Fruit fly (Drosophila melanogaster): ENCODE results near the gene Pus10.
A peak's percentile ranks its signal among the peaks of the same experiment; 100 is the strongest.

The Pus10 gene

DNA sequence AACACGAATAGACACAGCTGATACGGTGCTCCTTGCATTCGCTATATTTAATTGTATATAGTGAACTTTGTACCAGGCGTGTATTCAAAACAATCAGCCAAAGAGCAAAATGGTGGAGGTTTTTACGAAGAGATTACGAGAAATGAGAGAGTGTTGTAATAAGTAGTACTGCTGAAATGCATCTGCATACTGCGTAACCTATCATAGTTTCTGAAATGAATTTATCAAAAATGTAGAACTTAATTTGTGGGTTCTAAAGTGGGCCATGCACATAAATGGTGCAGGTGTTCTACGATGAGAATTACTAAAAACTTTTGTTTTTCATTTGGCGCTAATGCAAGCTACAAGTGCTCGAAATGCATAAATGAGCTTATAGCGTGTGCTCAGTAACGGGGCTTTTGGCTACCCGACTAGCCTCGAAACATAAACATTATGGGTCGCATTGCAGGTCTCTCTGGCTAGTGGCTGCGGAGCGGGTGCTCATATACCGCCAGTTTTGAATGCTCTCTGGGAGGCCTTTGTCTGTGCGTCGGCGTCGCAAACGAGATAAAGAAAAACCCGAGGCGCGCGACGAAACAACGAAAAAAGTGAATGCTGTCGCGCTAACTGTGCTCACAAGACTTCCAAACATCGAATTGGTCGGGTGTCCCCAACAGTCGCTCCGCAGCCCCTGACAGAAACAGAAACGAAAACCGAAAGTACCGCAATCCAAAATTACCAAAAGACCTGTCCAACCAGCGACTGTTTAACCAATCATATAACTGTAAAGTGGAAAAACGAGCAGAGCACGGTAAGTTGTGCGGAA, 23.4 kb downstream of the Pus10 start, which contains the start of gene Gs1 (continued):
- peak; percentile 36 for TF ChIP-seq yki (optimal IDR thresholded peaks at IDR 0.05)
- no peak for TF ChIP-seq Taf1 (GFP tag; IDR thresholded peaks at IDR 0.05)
- TF ChIP-seq ttk (GFP tag; IDR thresholded peaks at IDR 0.05) = peak; percentile 34; the same call in 1 of the 2 replicates
- peak; percentile 74; the same call in 2 of the 3 replicates for TF ChIP-seq so (GFP tag; IDR thresholded peaks at IDR 0.05)
- TF ChIP-seq CG34224 (GFP tag; IDR thresholded peaks at IDR 0.05; ENCODE audit: partially characterized antibody) = peak; percentile 68; the same call in 2 of the 3 replicates
- no peak for TF ChIP-seq CG12236 (GFP tag; optimal IDR thresholded peaks at IDR 0.05)
- TF ChIP-seq kay (GFP tag; optimal IDR thresholded peaks at IDR 0.05) = no peak
- no peak for TF ChIP-seq Fer2 (tag; optimal IDR thresholded peaks at IDR 0.05)
- no peak; the same call in 2 of the 3 replicates for TF ChIP-seq tgo (GFP tag; IDR thresholded peaks at IDR 0.05)
- no peak for TF ChIP-seq CG17328 (GFP tag; IDR thresholded peaks at IDR 0.05)
- no peak for TF ChIP-seq schlank (tag; optimal IDR thresholded peaks at IDR 0.05)
- TF ChIP-seq CG6175 (GFP tag; IDR thresholded peaks at IDR 0.05) = peak; percentile 96
- TF ChIP-seq CG17361 (GFP tag; IDR thresholded peaks at IDR 0.05) = no peak
- peak; percentile 6 for TF ChIP-seq CG7839 (tag; optimal IDR thresholded peaks at IDR 0.05)
- TF ChIP-seq ara (GFP tag; IDR thresholded peaks at IDR 0.05) = no peak
- no peak for TF ChIP-seq CG13123 (GFP tag; optimal IDR thresholded peaks at IDR 0.05)
- TF ChIP-seq CG15514 (GFP tag; optimal IDR thresholded peaks at IDR 0.05) = peak; percentile 44
- no peak for TF ChIP-seq inv (GFP tag; IDR thresholded peaks at IDR 0.05; ENCODE audit: partially characterized antibody)
- TF ChIP-seq dmrt99B (tag; optimal IDR thresholded peaks at IDR 0.05) = peak; percentile 33
- TF ChIP-seq bcd (GFP tag; optimal IDR thresholded peaks at IDR 0.05) = no peak
- TF ChIP-seq her (GFP tag; optimal IDR thresholded peaks at IDR 0.05) = peak; percentile 30
- peak; percentile 49 for TF ChIP-seq MESR4 (GFP tag; optimal IDR thresholded peaks at IDR 0.05)
- no peak for TF ChIP-seq CG17912 (GFP tag; optimal IDR thresholded peaks at IDR 0.05)
- no peak for TF ChIP-seq HLH54F (GFP tag; optimal IDR thresholded peaks at IDR 0.05)
- peak; percentile 57 for TF ChIP-seq pros (GFP tag; optimal IDR thresholded peaks at IDR 0.05)
- no peak for TF ChIP-seq Tbp (GFP tag; optimal IDR thresholded peaks at IDR 0.05)
- TF ChIP-seq Kr (GFP tag; optimal IDR thresholded peaks at IDR 0.05) = no peak
- TF ChIP-seq crol (GFP tag; IDR thresholded peaks at IDR 0.05) = peak; percentile 32; the same call in 1 of the 2 replicates
- TF ChIP-seq CG1603 (tag; optimal IDR thresholded peaks at IDR 0.05) = peak; percentile 0
- peak; percentile 27 for TF ChIP-seq CG11723 (GFP tag; optimal IDR thresholded peaks at IDR 0.05)
- no peak for TF ChIP-seq CG7963 (GFP tag; IDR thresholded peaks at IDR 0.05; ENCODE audit: partially characterized antibody)
- TF ChIP-seq chn (GFP tag; optimal IDR thresholded peaks at IDR 0.05) = no peak
- TF ChIP-seq CG30020 (tag; optimal IDR thresholded peaks at IDR 0.05) = no peak
- TF ChIP-seq nmo (GFP tag; optimal IDR thresholded peaks at IDR 0.05) = peak; percentile 2
- no peak for TF ChIP-seq CG1832 (GFP tag; optimal IDR thresholded peaks at IDR 0.05)
- TF ChIP-seq Ets65A (GFP tag) = no peak
- peak; percentile 18 for TF ChIP-seq Dp (GFP tag; optimal IDR thresholded peaks at IDR 0.05)
- TF ChIP-seq gt (GFP tag; IDR thresholded peaks at IDR 0.05) = no peak
- TF ChIP-seq CG30403 (GFP tag; optimal IDR thresholded peaks at IDR 0.05) = no peak
- no peak for TF ChIP-seq psq (GFP tag; optimal IDR thresholded peaks at IDR 0.05)
- TF ChIP-seq CG4424 (GFP tag; optimal IDR thresholded peaks at IDR 0.05) = peak; percentile 11
- peak; percentile 0 for TF ChIP-seq lbe (GFP tag; optimal IDR thresholded peaks at IDR 0.05)
- TF ChIP-seq CG2678 (tag; optimal IDR thresholded peaks at IDR 0.05) = peak; percentile 40
- TF ChIP-seq HmgZ (tag; optimal IDR thresholded peaks at IDR 0.05) = peak; percentile 81
- TF ChIP-seq Nf-YB (GFP tag; optimal IDR thresholded peaks at IDR 0.05) = peak; percentile 65
- TF ChIP-seq CG15601 (tag; optimal IDR thresholded peaks at IDR 0.05) = no peak
- TF ChIP-seq zfh1 (GFP tag; IDR thresholded peaks at IDR 0.05) = 0 out of 3 replicates have a peak, but pooled peaks have one; percentile 12
- TF ChIP-seq usp (GFP tag; optimal IDR thresholded peaks at IDR 0.05) = no peak
- TF ChIP-seq ssp (GFP tag; IDR thresholded peaks at IDR 0.05) = no peak
- TF ChIP-seq Usf (GFP tag; optimal IDR thresholded peaks at IDR 0.05) = no peak

All from whole organism, embryonic.